Worm (Caenorhabditis elegans) whole organism, young adult: ENCODE results near the gene nhr-79.

Source experiments
- F23B12.7 ChIP-seq: sonication (generic microtip); optimal IDR thresholded peaks from 2 replicates; lab custom pipeline; 2017; ENCODE audit warnings: missing genetic modification characterization, mild to moderate bottlenecking, missing compliant biosample characterization, antibody characterized with exemption, moderate library complexity; ENCODE audit not compliant: insufficient read depth
- F52B5.7 ChIP-seq: sonication (generic microtip); optimal IDR thresholded peaks from 2 replicates; lab custom pipeline; 2016; ENCODE audit warnings: mild to moderate bottlenecking, missing genetic modification characterization, missing compliant biosample characterization
- aptf-2 ChIP-seq: fragments of 200-800 bp; sonication (Bioruptor generic); conservative IDR thresholded peaks from 2 replicates; pipeline ENCODE4 v1.3.6; 2022; ENCODE audit warnings: missing genetic modification reagents, missing genetic modification characterization, missing compliant biosample characterization
- cebp-1 ChIP-seq, 2 experiments: fragments of 200-800 bp in 1 of 2; sonication (Bioruptor generic) in 1 of 2; sonication (generic microtip) in 1 of 2; IDR thresholded peaks in 1 of 2; optimal IDR thresholded peaks in 1 of 2; 2 replicates each; pipeline versions ENCODE4 v1.3.6 to Lab custom; 2017 to 2022; ENCODE audit warnings: missing compliant biosample characterization in 2 of 2, missing genetic modification characterization in 2 of 2, mild to moderate bottlenecking in 1 of 2, missing genetic modification reagents in 1 of 2, moderate library complexity in 1 of 2
- dox-1 ChIP-seq: fragments of 200-800 bp; sonication (Bioruptor generic); IDR thresholded peaks from 2 replicates; pipeline ENCODE4 v1.3.6; 2022; ENCODE audit warnings: missing genetic modification reagents, missing genetic modification characterization, missing compliant biosample characterization
- egl-44 ChIP-seq: fragments of 200-800 bp; sonication (Bioruptor generic); IDR thresholded peaks from 2 replicates; pipeline ENCODE4 v1.3.6; 2022; ENCODE audit warnings: missing genetic modification reagents, missing genetic modification characterization, missing compliant biosample characterization
- ets-4 ChIP-seq: fragments of 200-800 bp; sonication (Bioruptor generic); optimal IDR thresholded peaks from 2 replicates; lab custom pipeline; 2018; ENCODE audit warnings: mild to moderate bottlenecking, missing genetic modification characterization, missing compliant biosample characterization
- let-607 ChIP-seq, 2 experiments: fragments of 200-800 bp in 1 of 2; sonication (Bioruptor generic) in 1 of 2; sonication (generic microtip) in 1 of 2; optimal IDR thresholded peaks; 2 replicates each; lab custom pipeline; 2016 to 2018; ENCODE audit warnings: mild to moderate bottlenecking in 2 of 2, missing compliant biosample characterization in 2 of 2, missing genetic modification characterization in 2 of 2, moderate library complexity in 2 of 2, missing genotype in 1 of 2
- nfyb-1 ChIP-seq: fragments of 200-800 bp; sonication (Bioruptor generic); IDR thresholded peaks from 2 replicates; pipeline ENCODE4 v1.3.6; 2022; ENCODE audit warnings: missing genetic modification reagents, missing genetic modification characterization, missing compliant biosample characterization
- nhr-90 ChIP-seq: sonication (generic microtip); optimal IDR thresholded peaks from 2 replicates; lab custom pipeline; 2016; ENCODE audit warnings: missing genotype, mild to moderate bottlenecking, missing genetic modification characterization, missing compliant biosample characterization
- snpc-4 ChIP-seq, 5 experiments: fragments of 150-350 bp in 1 of 5; sonication (generic microtip) in 4 of 5; optimal IDR thresholded peaks; 2 replicates each; lab custom pipeline; 2014 to 2018; ENCODE audit warnings: missing genetic modification characterization in 5 of 5, missing biosample characterization in 3 of 5, antibody characterized with exemption in 2 of 5, mild to moderate bottlenecking in 2 of 5, missing compliant biosample characterization in 2 of 5, missing genotype in 2 of 5, moderate library complexity in 2 of 5, missing genetic modification reagents in 1 of 5
- ztf-18 ChIP-seq: sonication (generic microtip); optimal IDR thresholded peaks from 2 replicates; lab custom pipeline; 2016; ENCODE audit warnings: missing genotype, mild to moderate bottlenecking, missing genetic modification characterization, missing compliant biosample characterization

The nhr-79 gene

ce11 chrV:19158664-19159063, 53.0 kb downstream of the nhr-79 start, which contains the start of gene Y39B6A.5 (continued):
- TF ChIP-seq F23B12.7 (tag; lab: Kevin White, UChicago) (peak; percentile 16), egl-44 (GFP tag; lab: Robert Waterston, UW) (0 out of 2 replicates have a peak, but pooled peaks have one; percentile 29), nfyb-1 (GFP tag; lab: Robert Waterston, UW) (peak; percentile 58; the same call in 1 of the 2 replicates), cebp-1 (GFP tag; IDR thresholded peaks at IDR 0.05; lab: Robert Waterston, UW) (no peak; the same call in 1 of the 2 replicates), cebp-1 (tag; optimal IDR thresholded peaks at IDR 0.05; lab: Kevin White, UChicago) (peak; percentile 80), snpc-4 (GFP tag; optimal IDR thresholded peaks at IDR 0.05; lab: Kevin White, UChicago) (no peak), snpc-4 (tag; optimal IDR thresholded peaks at IDR 0.05; lab: Kevin White, UChicago) (peak; percentile 26 to 60 (median 49)), ets-4 (GFP tag; lab: Kevin White, UChicago) (peak; percentile 74), dox-1 (no peak), aptf-2 (no peak), ztf-18 (peak; percentile 25), let-607 (tag; optimal IDR thresholded peaks at IDR 0.05; lab: Kevin White, UChicago) (peak; percentile 92 to 97), F52B5.7 (tag; lab: Kevin White, UChicago) (no peak), nhr-90 (tag; lab: Kevin White, UChicago) (peak; percentile 62)
